Fruit fly (Drosophila melanogaster) whole organism: ENCODE measurements around the gene mRpL28.

Experiments
- CG8478 ChIP-seq: fragments of >200 bp; optimal IDR thresholded peaks from 2 replicates; lab custom pipeline; 2018; ENCODE audit warnings: inconsistent platforms
- Dll ChIP-seq: fragments of >200 bp; optimal IDR thresholded peaks from 2 replicates; lab custom pipeline; 2017
- EcR ChIP-seq, 2 experiments: fragments of >200 bp; optimal IDR thresholded peaks; 2 replicates each; lab custom pipeline; 2017; ENCODE audit warnings: missing biosample characterization in 2 of 2, missing genetic modification characterization in 2 of 2, missing genetic modification reagents in 2 of 2
- pan ChIP-seq: fragments of >200 bp; optimal IDR thresholded peaks from 2 replicates; lab custom pipeline; 2017
- psq ChIP-seq: fragments of >200 bp; optimal IDR thresholded peaks from 2 replicates; lab custom pipeline; 2017
- usp ChIP-seq: fragments of >200 bp; optimal IDR thresholded peaks from 2 replicates; lab custom pipeline; 2017; ENCODE audit warnings: missing biosample characterization, missing genetic modification characterization, mixed read lengths

- no peak for TF ChIP-seq psq
- no peak for TF ChIP-seq CG8478
- TF ChIP-seq pan (lab: Kevin White, UChicago): no peak
- TF ChIP-seq usp: no peak
- no peak for TF ChIP-seq EcR (GFP tag; optimal IDR thresholded peaks at IDR 0.05; lab: Kevin White, UChicago)
- TF ChIP-seq Dll (lab: Kevin White, UChicago): no peak
Measured at dm6 chr2L:4930541-4930940, 43.2 kb upstream of the mRpL28 start.
